Fruit fly (Drosophila melanogaster) whole organism, embryonic: ENCODE measurements around the gene Gmppb.

Experiments
- ATbp ChIP-seq: fragments of 200-800 bp; sonication (Bioruptor generic); optimal IDR thresholded peaks from 2 replicates; lab custom pipeline; 2017; ENCODE audit warnings: missing biosample characterization, mild to moderate bottlenecking, missing genetic modification characterization, missing genetic modification reagents
- Atf-2 ChIP-seq: fragments of 200-800 bp; sonication (Bioruptor generic); optimal IDR thresholded peaks from 2 replicates; lab custom pipeline; 2016; ENCODE audit warnings: missing biosample characterization, missing genetic modification characterization
- Awh ChIP-seq: fragments of 200-800 bp; sonication (Bioruptor generic); IDR thresholded peaks from 2 replicates; pipeline ENCODE4, ENCODE4 v1.3.6; 2022; ENCODE audit warnings: missing biosample characterization, missing genetic modification characterization
- C15 ChIP-seq: fragments of 200-800 bp; sonication (Bioruptor generic); IDR thresholded peaks from 3 replicates; pipeline ENCODE4 v1.3.6; 2022; ENCODE audit warnings: missing biosample characterization, missing genetic modification characterization
- CG10366 ChIP-seq: fragments of 200-800 bp; sonication (Bioruptor generic); IDR thresholded peaks from 2 replicates; pipeline ENCODE4 v1.3.6; 2022; ENCODE audit warnings: missing biosample characterization, missing genetic modification characterization
- CG10979 ChIP-seq: fragments of 200-800 bp; sonication (Bioruptor generic); optimal IDR thresholded peaks from 2 replicates; lab custom pipeline; 2018; ENCODE audit warnings: missing biosample characterization, mild to moderate bottlenecking, missing genetic modification characterization, moderate library complexity
- CG11093 ChIP-seq: fragments of 200-800 bp; sonication (Bioruptor generic); IDR thresholded peaks from 3 replicates; pipeline ENCODE4 v1.3.6; 2022; ENCODE audit warnings: missing biosample characterization, missing genetic modification characterization
- CG12071 ChIP-seq: fragments of 200-800 bp; sonication (Bioruptor generic); optimal IDR thresholded peaks from 3 replicates; lab custom pipeline; 2018; ENCODE audit warnings: missing biosample characterization, mild to moderate bottlenecking, missing genetic modification characterization
- CG12942 ChIP-seq: fragments of 200-800 bp; sonication (Bioruptor generic); optimal IDR thresholded peaks from 3 replicates; lab custom pipeline; 2016; ENCODE audit warnings: missing biosample characterization, missing genetic modification characterization
- CG14710 ChIP-seq: fragments of 200-800 bp; sonication (Bioruptor generic); optimal IDR thresholded peaks from 3 replicates; lab custom pipeline; 2019; ENCODE audit warnings: missing biosample characterization, mild to moderate bottlenecking, missing genetic modification characterization, moderate library complexity
- CG15696 ChIP-seq: fragments of 200-800 bp; sonication (Bioruptor generic); optimal IDR thresholded peaks from 2 replicates; lab custom pipeline; 2019; ENCODE audit warnings: missing biosample characterization, mild to moderate bottlenecking, missing genetic modification characterization, moderate library complexity
- CG1647 ChIP-seq: fragments of 200-800 bp; sonication (Bioruptor generic); optimal IDR thresholded peaks from 3 replicates; lab custom pipeline; 2016; ENCODE audit warnings: missing biosample characterization, missing genetic modification characterization
- CG17361 ChIP-seq: fragments of 200-800 bp; sonication (Bioruptor generic); IDR thresholded peaks from 3 replicates; pipeline ENCODE4 v1.3.6; 2022; ENCODE audit warnings: missing biosample characterization, missing genetic modification characterization
- CG2678 ChIP-seq: fragments of 200-800 bp; sonication (Bioruptor generic); optimal IDR thresholded peaks from 3 replicates; lab custom pipeline; 2019; ENCODE audit warnings: missing biosample characterization, mild to moderate bottlenecking, missing genetic modification characterization, moderate library complexity
- CG4617 ChIP-seq: fragments of 200-800 bp; sonication (Bioruptor generic); optimal IDR thresholded peaks from 3 replicates; lab custom pipeline; 2016; ENCODE audit warnings: missing biosample characterization, missing genetic modification characterization, borderline replicate concordance
- CG6654 ChIP-seq: fragments of 200-800 bp; sonication (Bioruptor generic); optimal IDR thresholded peaks from 2 replicates; lab custom pipeline; 2017; ENCODE audit warnings: missing biosample characterization, mild to moderate bottlenecking, missing genetic modification characterization
- CG6813 ChIP-seq: fragments of 200-800 bp; sonication (Bioruptor generic); optimal IDR thresholded peaks from 2 replicates; lab custom pipeline; 2017; ENCODE audit warnings: missing biosample characterization, missing genetic modification characterization, mild to moderate bottlenecking, moderate library complexity, missing genetic modification reagents
- CG7556 ChIP-seq: fragments of 200-800 bp; sonication (Bioruptor generic); optimal IDR thresholded peaks from 2 replicates; lab custom pipeline; 2017; ENCODE audit warnings: missing biosample characterization, mild to moderate bottlenecking, missing genetic modification characterization
- CG8281 ChIP-seq: fragments of 200-800 bp; sonication (Bioruptor generic); optimal IDR thresholded peaks from 2 replicates; lab custom pipeline; 2018; ENCODE audit warnings: missing biosample characterization, mild to moderate bottlenecking, missing genetic modification characterization, moderate library complexity
- Camta ChIP-seq: fragments of 200-800 bp; sonication (Bioruptor generic); optimal IDR thresholded peaks from 2 replicates; lab custom pipeline; 2016; ENCODE audit warnings: missing biosample characterization, missing genetic modification characterization
- CkIIα-i1 ChIP-seq: fragments of 200-800 bp; sonication (Bioruptor generic); IDR thresholded peaks from 2 replicates; pipeline ENCODE4 v1.3.6; 2022; ENCODE audit warnings: missing biosample characterization, missing genetic modification characterization
- Dip2 ChIP-seq: fragments of 200-800 bp; sonication (Bioruptor generic); IDR thresholded peaks from 2 replicates; pipeline ENCODE4 v1.3.6; 2022; ENCODE audit warnings: missing biosample characterization, missing genetic modification characterization
- H15 ChIP-seq: fragments of 200-800 bp; sonication (Bioruptor generic); IDR thresholded peaks from 3 replicates; pipeline ENCODE4 v1.3.6; 2022; ENCODE audit warnings: missing biosample characterization, missing genetic modification characterization
- H2.0 ChIP-seq: fragments of 200-800 bp; sonication (Bioruptor generic); IDR thresholded peaks from 2 replicates; pipeline ENCODE4 v1.3.6; 2022; ENCODE audit warnings: missing biosample characterization, missing genetic modification characterization
- HHEX ChIP-seq: fragments of 200-800 bp; sonication (Bioruptor generic); optimal IDR thresholded peaks from 3 replicates; lab custom pipeline; 2017; ENCODE audit warnings: missing biosample characterization, mild to moderate bottlenecking, missing genetic modification characterization, missing genetic modification reagents
- Hsf ChIP-seq: fragments of 200-800 bp; sonication (Bioruptor generic); optimal IDR thresholded peaks from 3 replicates; lab custom pipeline; 2016; ENCODE audit warnings: missing biosample characterization, missing genetic modification characterization
- Lim3 ChIP-seq: fragments of 200-800 bp; sonication (Bioruptor generic); IDR thresholded peaks from 2 replicates; pipeline ENCODE4 v1.3.6; 2022; ENCODE audit warnings: missing biosample characterization, missing genetic modification characterization
- Oli ChIP-seq: fragments of 200-800 bp; sonication (Bioruptor generic); optimal IDR thresholded peaks from 2 replicates; lab custom pipeline; 2018; ENCODE audit warnings: missing biosample characterization, mild to moderate bottlenecking, missing genetic modification characterization, moderate library complexity
- Sox100B ChIP-seq: fragments of 200-800 bp; sonication (Bioruptor generic); optimal IDR thresholded peaks from 3 replicates; lab custom pipeline; 2018; ENCODE audit warnings: missing biosample characterization, mild to moderate bottlenecking, missing genetic modification characterization
- Xbp1 ChIP-seq: fragments of 200-800 bp; sonication (Bioruptor generic); optimal IDR thresholded peaks from 3 replicates; lab custom pipeline; 2016; ENCODE audit warnings: missing biosample characterization, mild to moderate bottlenecking, missing genetic modification characterization
- Xrp1 ChIP-seq: fragments of 200-800 bp; sonication (Bioruptor generic); IDR thresholded peaks from 2 replicates; pipeline ENCODE4 v1.3.6; 2022; ENCODE audit warnings: missing biosample characterization, missing genetic modification characterization
- ac ChIP-seq: fragments of 200-800 bp; sonication (Bioruptor generic); optimal IDR thresholded peaks from 3 replicates; lab custom pipeline; 2017; ENCODE audit warnings: missing biosample characterization, mild to moderate bottlenecking, missing genetic modification characterization
- ase ChIP-seq: fragments of 200-800 bp; sonication (Bioruptor generic); IDR thresholded peaks from 3 replicates; pipeline ENCODE4 v1.3.6; 2022; ENCODE audit warnings: missing biosample characterization, missing genetic modification characterization
- crol ChIP-seq: fragments of 200-800 bp; sonication (Bioruptor generic); IDR thresholded peaks from 2 replicates; pipeline ENCODE4 v1.3.6; 2022; ENCODE audit warnings: missing biosample characterization, missing genetic modification characterization
- dysf ChIP-seq: fragments of 200-800 bp; sonication (Bioruptor generic); IDR thresholded peaks from 3 replicates; pipeline ENCODE4 v1.3.6; 2022; ENCODE audit warnings: missing biosample characterization, missing genetic modification characterization
- emc ChIP-seq: fragments of 200-800 bp; sonication (Bioruptor generic); optimal IDR thresholded peaks from 2 replicates; lab custom pipeline; 2016; ENCODE audit warnings: missing biosample characterization, missing genetic modification characterization
- ems ChIP-seq: fragments of 200-800 bp; sonication (Bioruptor generic); optimal IDR thresholded peaks from 3 replicates; lab custom pipeline; 2016; ENCODE audit warnings: missing biosample characterization, missing genetic modification characterization
- en ChIP-seq: fragments of 200-800 bp; sonication (Bioruptor generic); optimal IDR thresholded peaks from 2 replicates; lab custom pipeline; 2016; ENCODE audit warnings: missing biosample characterization, missing genetic modification characterization
- esg ChIP-seq: fragments of 200-800 bp; sonication (Bioruptor generic); conservative IDR thresholded peaks from 2 replicates; pipeline ENCODE4 v1.3.6; 2022; ENCODE audit warnings: missing biosample characterization, missing genetic modification characterization
- fd96Cb ChIP-seq: fragments of 200-800 bp; sonication (Bioruptor generic); optimal IDR thresholded peaks from 2 replicates; lab custom pipeline; 2018; ENCODE audit warnings: missing biosample characterization, mild to moderate bottlenecking, missing genetic modification characterization, moderate library complexity
- lilli ChIP-seq: fragments of 200-800 bp; sonication (Bioruptor generic); optimal IDR thresholded peaks from 3 replicates; lab custom pipeline; 2016; ENCODE audit warnings: missing biosample characterization, missing genetic modification characterization
- lov ChIP-seq, 2 experiments: fragments of 200-800 bp in 1 of 2; fragments of >200 bp in 1 of 2; sonication (Bioruptor generic) in 1 of 2; IDR thresholded peaks in 1 of 2; optimal IDR thresholded peaks in 1 of 2; 2 replicates in 1 of 2; 3 replicates in 1 of 2; pipeline versions ENCODE4 v1.3.6 to Lab custom; 2017 to 2022; ENCODE audit warnings: missing biosample characterization in 1 of 2, missing genetic modification characterization in 1 of 2
- nerfin-1 ChIP-seq: fragments of 200-800 bp; sonication (Bioruptor generic); optimal IDR thresholded peaks from 3 replicates; lab custom pipeline; 2019; ENCODE audit warnings: missing biosample characterization, mild to moderate bottlenecking, missing genetic modification characterization, moderate library complexity
- nmo ChIP-seq: fragments of 200-800 bp; sonication (Bioruptor generic); optimal IDR thresholded peaks from 2 replicates; lab custom pipeline; 2018; ENCODE audit warnings: missing biosample characterization, mild to moderate bottlenecking, missing genetic modification characterization, moderate library complexity
- prd ChIP-seq, 3 experiments: fragments of >200 bp in 2 of 3; fragments of 200-800 bp in 1 of 3; sonication (Bioruptor generic) in 1 of 3; optimal IDR thresholded peaks in 2 of 3; IDR thresholded peaks in 1 of 3; 2 replicates in 2 of 3; 3 replicates in 1 of 3; pipeline versions ENCODE4 v1.3.6 to Lab custom; 2017 to 2022; ENCODE audit warnings: missing biosample characterization in 1 of 3, missing genetic modification characterization in 1 of 3
- psq ChIP-seq: fragments of 200-800 bp; sonication (Bioruptor generic); optimal IDR thresholded peaks from 2 replicates; lab custom pipeline; 2017; ENCODE audit warnings: missing biosample characterization, missing genetic modification characterization
- row ChIP-seq: fragments of 200-800 bp; sonication (Bioruptor generic); IDR thresholded peaks from 3 replicates; pipeline ENCODE4 v1.3.6; 2022; ENCODE audit warnings: missing biosample characterization, missing genetic modification characterization
- usp ChIP-seq: fragments of >200 bp; optimal IDR thresholded peaks from 2 replicates; lab custom pipeline; 2017; ENCODE audit warnings: missing biosample characterization, missing genetic modification characterization
- wor ChIP-seq: fragments of 200-800 bp; sonication (Bioruptor generic); IDR thresholded peaks from 2 replicates; pipeline ENCODE4 v1.3.6; 2022; ENCODE audit warnings: missing biosample characterization, missing genetic modification characterization
- zfh1 ChIP-seq: fragments of 200-800 bp; sonication (Bioruptor generic); IDR thresholded peaks from 3 replicates; pipeline ENCODE4 v1.3.6; 2022; ENCODE audit warnings: missing biosample characterization, missing genetic modification characterization

The Gmppb gene

DNA sequence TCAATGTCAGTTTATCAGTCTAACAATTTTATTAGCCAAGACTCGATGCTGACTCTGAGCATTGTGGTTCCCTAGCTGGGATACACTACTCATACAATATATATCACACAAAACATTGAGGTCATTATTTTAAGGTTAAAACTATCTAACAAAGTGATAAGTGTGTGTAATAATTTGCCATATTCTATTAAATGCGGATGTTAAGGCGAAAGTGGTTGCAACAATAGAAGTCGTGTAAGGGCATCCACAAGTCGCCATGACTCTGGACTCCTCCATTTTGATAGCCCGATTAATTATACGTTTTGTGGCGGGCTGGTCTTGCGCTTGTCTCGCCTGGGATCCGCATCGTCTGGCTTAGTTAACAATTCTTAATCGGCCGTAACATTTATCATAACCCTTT, 35.5 kb downstream of the Gmppb start (continued):
- peak; percentile 5 for TF ChIP-seq en (GFP tag; lab: Kevin White, UChicago)
- TF ChIP-seq Sox100B (GFP tag; lab: Kevin White, UChicago), result peak; percentile 15
- TF ChIP-seq CG1647 (GFP tag; lab: Kevin White, UChicago), result peak; percentile 1
- TF ChIP-seq C15 (GFP tag; lab: Robert Waterston, UW), result no peak
- TF ChIP-seq row (GFP tag; lab: Robert Waterston, UW), result peak; percentile 68
- TF ChIP-seq CG12071 (GFP tag; lab: Kevin White, UChicago), result no peak
- TF ChIP-seq crol (GFP tag; lab: Robert Waterston, UW), result no peak
- no peak for TF ChIP-seq Lim3
- peak; percentile 67 for TF ChIP-seq nmo (GFP tag; lab: Kevin White, UChicago)
- TF ChIP-seq Awh (GFP tag; lab: Robert Waterston, UW), result 0 out of 2 replicates have a peak, but pooled peaks have one; percentile 4
- no peak for TF ChIP-seq emc (GFP tag; lab: Kevin White, UChicago)
- peak; percentile 79 for TF ChIP-seq CG10979 (tag; lab: Kevin White, UChicago)
- peak; percentile 52 for TF ChIP-seq Oli
- peak; percentile 2 for TF ChIP-seq CG6654
- no peak for TF ChIP-seq CkIIα-i1 (GFP tag; lab: Robert Waterston, UW)
- peak; percentile 14; the same call in 1 of the 2 replicates for TF ChIP-seq wor (GFP tag; lab: Robert Waterston, UW)
- no peak for TF ChIP-seq lov (optimal IDR thresholded peaks at IDR 0.05; lab: Kevin White, UChicago)
- 0 out of 3 replicates have a peak, but pooled peaks have one; percentile 40 for TF ChIP-seq lov (GFP tag; IDR thresholded peaks at IDR 0.05; lab: Robert Waterston, UW)
- TF ChIP-seq esg (GFP tag; lab: Robert Waterston, UW), result peak; percentile 48
- TF ChIP-seq CG7556 (GFP tag; lab: Kevin White, UChicago), result no peak
- TF ChIP-seq CG2678, result no peak
- peak; percentile 7 for TF ChIP-seq Atf-2 (GFP tag; lab: Kevin White, UChicago)
- peak; percentile 36; the same call in 1 of the 3 replicates for TF ChIP-seq dysf (GFP tag; lab: Robert Waterston, UW)
- TF ChIP-seq CG10366 (GFP tag; lab: Robert Waterston, UW), result peak; percentile 44; the same call in 1 of the 2 replicates
- no peak for TF ChIP-seq prd (optimal IDR thresholded peaks at IDR 0.05; lab: Kevin White, UChicago)
- TF ChIP-seq prd (GFP tag; IDR thresholded peaks at IDR 0.05; lab: Robert Waterston, UW), result peak; percentile 67; the same call in 2 of the 3 replicates
- TF ChIP-seq CG8281 (tag; lab: Kevin White, UChicago), result peak; percentile 77
- TF ChIP-seq Xbp1, result peak; percentile 29
- TF ChIP-seq fd96Cb (tag; lab: Kevin White, UChicago), result peak; percentile 60
- TF ChIP-seq CG14710 (tag; lab: Kevin White, UChicago), result peak; percentile 64
- peak; percentile 22; the same call in 1 of the 2 replicates for TF ChIP-seq H2.0 (GFP tag; lab: Robert Waterston, UW)
- TF ChIP-seq ems (GFP tag; lab: Kevin White, UChicago), result peak; percentile 8
- TF ChIP-seq ac, result no peak
- peak; percentile 69 for TF ChIP-seq CG17361 (GFP tag; lab: Robert Waterston, UW)
- no peak for TF ChIP-seq CG6813 (GFP tag; lab: Kevin White, UChicago)
- TF ChIP-seq CG4617 (GFP tag; lab: Kevin White, UChicago), result no peak
- peak; percentile 36 for TF ChIP-seq Hsf (GFP tag; lab: Kevin White, UChicago)
- peak; percentile 15 for TF ChIP-seq CG15696 (tag; lab: Kevin White, UChicago)
- no peak for TF ChIP-seq psq (GFP tag; lab: Kevin White, UChicago)
- TF ChIP-seq usp (GFP tag; lab: Kevin White, UChicago), result no peak
- TF ChIP-seq Xrp1, result peak; percentile 56; the same call in 1 of the 2 replicates
- TF ChIP-seq ase (GFP tag; lab: Robert Waterston, UW), result no peak
- TF ChIP-seq zfh1 (GFP tag; lab: Robert Waterston, UW), result peak; percentile 60; the same call in 2 of the 3 replicates
- TF ChIP-seq lilli, result peak; percentile 23
- no peak for TF ChIP-seq Dip2 (GFP tag; lab: Robert Waterston, UW)
- peak; percentile 54; the same call in 1 of the 3 replicates for TF ChIP-seq CG11093
- peak; percentile 47 for TF ChIP-seq ATbp (GFP tag; lab: Kevin White, UChicago)
- TF ChIP-seq CG12942, result no peak
- TF ChIP-seq Camta, result peak; percentile 23
- TF ChIP-seq nerfin-1 (tag; lab: Kevin White, UChicago), result peak; percentile 1
- 0 out of 3 replicates have a peak, but pooled peaks have one; percentile 49 for TF ChIP-seq H15 (GFP tag; lab: Robert Waterston, UW)
- peak; percentile 26 for TF ChIP-seq HHEX (GFP tag; lab: Kevin White, UChicago)
